Worm (Caenorhabditis elegans) whole organism, L4 larva: ENCODE measurements around the gene Y4C6B.4.

Experiments used
- fos-1 ChIP-seq: fragments of 150-350 bp; optimal IDR thresholded peaks from 2 replicates; lab custom pipeline; 2014; ENCODE audit warnings: missing biosample characterization, missing genetic modification characterization
- lsy-2 ChIP-seq, 2 experiments: fragments of 150-350 bp in 1 of 2; sonication (generic microtip) in 1 of 2; optimal IDR thresholded peaks; 2 replicates each; lab custom pipeline; 2014 to 2017; ENCODE audit warnings: missing biosample characterization in 2 of 2, missing genetic modification characterization in 2 of 2
- nhr-25 ChIP-seq: sonication (generic microtip); optimal IDR thresholded peaks from 2 replicates; lab custom pipeline; 2017; ENCODE audit warnings: missing genetic modification characterization, mild to moderate bottlenecking, missing compliant biosample characterization, antibody characterized with exemption, moderate library complexity, borderline replicate concordance; ENCODE audit not compliant: insufficient read depth
- nhr-76 ChIP-seq: fragments of 150-350 bp; optimal IDR thresholded peaks from 2 replicates; lab custom pipeline; 2014; ENCODE audit warnings: missing biosample characterization, missing genetic modification characterization
- nhr-77 ChIP-seq: fragments of 150-350 bp; optimal IDR thresholded peaks from 2 replicates; lab custom pipeline; 2014; ENCODE audit warnings: missing biosample characterization, missing genetic modification characterization
- snpc-4 ChIP-seq: fragments of 150-350 bp; optimal IDR thresholded peaks from 2 replicates; lab custom pipeline; 2014; ENCODE audit warnings: missing biosample characterization, missing genetic modification characterization

ce11 chrIV:5290547-5290946 lies 35.7 kb upstream of the Y4C6B.4 start, which contains the start of gene nlp-47:
- TF ChIP-seq snpc-4 (no peak), fos-1 (tag; lab: Kevin White, UChicago) (no peak), nhr-76 (no peak), nhr-25 (tag; lab: Kevin White, UChicago) (no peak), lsy-2 (tag; optimal IDR thresholded peaks at IDR 0.05; lab: Kevin White, UChicago) (no peak), nhr-77 (tag; lab: Kevin White, UChicago) (no peak)
